Fruit fly (Drosophila melanogaster) whole organism: ENCODE data around the gene Miox.

ENCODE experiments used
- CG8478 ChIP-seq: fragments of >200 bp; optimal IDR thresholded peaks from 2 replicates; lab custom pipeline; 2018; ENCODE audit warnings: inconsistent platforms
- Dll ChIP-seq: fragments of >200 bp; optimal IDR thresholded peaks from 2 replicates; lab custom pipeline; 2017
- EcR ChIP-seq, 2 experiments: fragments of >200 bp; optimal IDR thresholded peaks; 2 replicates each; lab custom pipeline; 2017; ENCODE audit warnings: missing biosample characterization in 2 of 2, missing genetic modification characterization in 2 of 2, missing genetic modification reagents in 2 of 2
- pan ChIP-seq: fragments of >200 bp; optimal IDR thresholded peaks from 2 replicates; lab custom pipeline; 2017
- psq ChIP-seq: fragments of >200 bp; optimal IDR thresholded peaks from 2 replicates; lab custom pipeline; 2017
- usp ChIP-seq: fragments of >200 bp; optimal IDR thresholded peaks from 2 replicates; lab custom pipeline; 2017; ENCODE audit warnings: missing biosample characterization, missing genetic modification characterization, mixed read lengths

- TF ChIP-seq usp (GFP tag; lab: Kevin White, UChicago) (no peak), pan (lab: Kevin White, UChicago) (no peak), CG8478 (lab: Kevin White, UChicago) (no peak), EcR (GFP tag; optimal IDR thresholded peaks at IDR 0.05; lab: Kevin White, UChicago) (no peak), Dll (lab: Kevin White, UChicago) (no peak), psq (lab: Kevin White, UChicago) (no peak)
These were observed 42.4 kb downstream of the Miox start for dm6 chr3L:12227219-12227618.
